Fruit fly (Drosophila melanogaster) whole organism, embryonic: ENCODE measurements around the gene Doc2.

Source experiments
- Antp ChIP-seq: fragments of 200-800 bp; sonication (Bioruptor generic); optimal IDR thresholded peaks from 3 replicates; lab custom pipeline; 2016; ENCODE audit warnings: missing biosample characterization, missing genetic modification characterization
- Awh ChIP-seq: fragments of 200-800 bp; sonication (Bioruptor generic); IDR thresholded peaks from 2 replicates; pipeline ENCODE4, ENCODE4 v1.3.6; 2022; ENCODE audit warnings: missing biosample characterization, missing genetic modification characterization
- CG10543 ChIP-seq: fragments of 200-800 bp; sonication (Bioruptor generic); optimal IDR thresholded peaks from 3 replicates; lab custom pipeline; 2017; ENCODE audit warnings: missing biosample characterization, mild to moderate bottlenecking, missing genetic modification characterization, moderate library complexity
- CG11723 ChIP-seq: fragments of 200-800 bp; sonication (Bioruptor generic); optimal IDR thresholded peaks from 2 replicates; lab custom pipeline; 2017; ENCODE audit warnings: missing biosample characterization, mild to moderate bottlenecking, missing genetic modification characterization
- CG12769 ChIP-seq: fragments of 200-800 bp; sonication (Bioruptor generic); optimal IDR thresholded peaks from 2 replicates; lab custom pipeline; 2019; ENCODE audit warnings: missing biosample characterization, mild to moderate bottlenecking, missing genetic modification characterization, moderate library complexity
- CG13424 ChIP-seq: fragments of 200-800 bp; sonication (Bioruptor generic); optimal IDR thresholded peaks from 2 replicates; lab custom pipeline; 2019; ENCODE audit warnings: missing biosample characterization, mild to moderate bottlenecking, missing genetic modification characterization, moderate library complexity
- CG13894 ChIP-seq: fragments of 200-800 bp; sonication (Bioruptor generic); optimal IDR thresholded peaks from 3 replicates; lab custom pipeline; 2018; ENCODE audit warnings: missing biosample characterization, mild to moderate bottlenecking, missing genetic modification characterization, moderate library complexity
- CG16779 ChIP-seq: fragments of 200-800 bp; sonication (Bioruptor generic); IDR thresholded peaks from 2 replicates; pipeline ENCODE4 v1.3.6; 2022; ENCODE audit warnings: missing biosample characterization, missing genetic modification characterization
- CG2116 ChIP-seq: fragments of 200-800 bp; sonication (Bioruptor generic); optimal IDR thresholded peaks from 3 replicates; lab custom pipeline; 2018; ENCODE audit warnings: missing biosample characterization, mild to moderate bottlenecking, missing genetic modification characterization
- CG2875 ChIP-seq: fragments of 200-800 bp; sonication (Bioruptor generic); optimal IDR thresholded peaks from 2 replicates; lab custom pipeline; 2017; ENCODE audit warnings: missing biosample characterization, mild to moderate bottlenecking, missing genetic modification characterization, missing genetic modification reagents
- CG31224 ChIP-seq: fragments of 200-800 bp; sonication (Bioruptor generic); IDR thresholded peaks from 2 replicates; pipeline ENCODE4 v1.3.6; 2022; ENCODE audit warnings: missing biosample characterization, missing genetic modification characterization
- CG32532 ChIP-seq: fragments of 200-800 bp; sonication (Bioruptor generic); IDR thresholded peaks from 2 replicates; pipeline ENCODE4 v1.3.6; 2022; ENCODE audit warnings: missing biosample characterization, missing genetic modification characterization
- CG34422 ChIP-seq: fragments of 200-800 bp; sonication (Bioruptor generic); IDR thresholded peaks from 3 replicates; pipeline ENCODE4 v1.3.6; 2022; ENCODE audit warnings: missing biosample characterization, missing genetic modification characterization
- CG4328 ChIP-seq: fragments of 200-800 bp; sonication (Bioruptor generic); optimal IDR thresholded peaks from 3 replicates; lab custom pipeline; 2017; ENCODE audit warnings: missing biosample characterization, missing genetic modification reagents, missing genetic modification characterization
- CG6254 ChIP-seq: fragments of 200-800 bp; sonication (Bioruptor generic); optimal IDR thresholded peaks from 3 replicates; lab custom pipeline; 2017; ENCODE audit warnings: mild to moderate bottlenecking, missing biosample characterization, missing genetic modification reagents, missing genetic modification characterization
- CG9727 ChIP-seq: fragments of 200-800 bp; sonication (Bioruptor generic); optimal IDR thresholded peaks from 3 replicates; lab custom pipeline; 2017; ENCODE audit warnings: missing biosample characterization, mild to moderate bottlenecking, missing genetic modification characterization
- Deaf1 ChIP-seq: fragments of 200-800 bp; optimal IDR thresholded peaks from 3 replicates; lab custom pipeline; 2019; ENCODE audit warnings: missing biosample characterization, mild to moderate bottlenecking, missing genetic modification characterization, moderate library complexity
- Dip3 ChIP-seq: fragments of 200-800 bp; sonication (Bioruptor generic); optimal IDR thresholded peaks from 3 replicates; lab custom pipeline; 2016; ENCODE audit warnings: missing biosample characterization, missing genetic modification characterization
- Dp ChIP-seq: fragments of 200-800 bp; sonication (Bioruptor generic); optimal IDR thresholded peaks from 2 replicates; lab custom pipeline; 2018; ENCODE audit warnings: missing biosample characterization, mild to moderate bottlenecking, missing genetic modification characterization, moderate library complexity
- Dref ChIP-seq: fragments of 200-800 bp; sonication (Bioruptor generic); IDR thresholded peaks from 2 replicates; pipeline ENCODE4 v1.3.6; 2022; ENCODE audit warnings: missing biosample characterization, missing genetic modification characterization
- E2f1 ChIP-seq: fragments of 200-800 bp; sonication (Bioruptor generic); IDR thresholded peaks from 2 replicates; pipeline ENCODE4 v1.3.6; 2022; ENCODE audit warnings: missing biosample characterization, missing genetic modification characterization
- Gug ChIP-seq: fragments of 200-800 bp; sonication (Bioruptor generic); IDR thresholded peaks from 4 replicates; pipeline ENCODE4 v1.3.6; 2022; ENCODE audit warnings: missing biosample characterization, missing genetic modification characterization
- Mad ChIP-seq: fragments of 200-800 bp; sonication (Bioruptor generic); optimal IDR thresholded peaks from 2 replicates; lab custom pipeline; 2016; ENCODE audit warnings: missing biosample characterization, missing genetic modification characterization
- Med ChIP-seq: fragments of 200-800 bp; sonication (Bioruptor generic); peaks from one replicate; lab custom pipeline; 2016; ENCODE audit warnings: missing biosample characterization, missing genetic modification characterization, mild to moderate bottlenecking, inconsistent platforms, moderate library complexity
- NC2β ChIP-seq: fragments of 200-800 bp; sonication (Bioruptor generic); optimal IDR thresholded peaks from 2 replicates; lab custom pipeline; 2016; ENCODE audit warnings: missing biosample characterization, missing genetic modification characterization
- Opbp ChIP-seq: fragments of 200-800 bp; sonication (Bioruptor generic); IDR thresholded peaks from 3 replicates; pipeline ENCODE4 v1.3.6; 2022; ENCODE audit warnings: missing biosample characterization, missing genetic modification characterization; ENCODE audit not compliant: partially characterized antibody
- Side ChIP-seq: fragments of 200-800 bp; sonication (Bioruptor generic); optimal IDR thresholded peaks from 2 replicates; lab custom pipeline; 2016; ENCODE audit warnings: missing biosample characterization, missing genetic modification characterization
- Sry-δ ChIP-seq: fragments of 200-800 bp; sonication (Bioruptor generic); optimal IDR thresholded peaks from 2 replicates; lab custom pipeline; 2016; ENCODE audit warnings: missing biosample characterization, missing genetic modification characterization
- Stat92E ChIP-seq, 3 experiments: fragments of >200 bp in 2 of 3; fragments of 200-800 bp in 1 of 3; sonication (Bioruptor generic) in 1 of 3; optimal IDR thresholded peaks; 2 replicates each; lab custom pipeline; 2017 to 2019; ENCODE audit warnings: missing biosample characterization in 3 of 3, missing genetic modification characterization in 3 of 3, mild to moderate bottlenecking in 1 of 3, moderate library complexity in 1 of 3
- Trl ChIP-seq, 3 experiments: fragments of >200 bp in 2 of 3; fragments of 200-800 bp in 1 of 3; sonication (Bioruptor generic) in 1 of 3; optimal IDR thresholded peaks; 2 replicates in 1 of 3; 3 replicates in 2 of 3; lab custom pipeline; 2016 to 2017; ENCODE audit warnings: missing biosample characterization in 1 of 3, missing genetic modification characterization in 1 of 3
- aop ChIP-seq: fragments of 200-800 bp; sonication (Bioruptor generic); IDR thresholded peaks from 2 replicates; pipeline ENCODE4 v1.3.6; 2022; ENCODE audit warnings: missing biosample characterization, missing genetic modification characterization
- ara ChIP-seq: fragments of 200-800 bp; sonication (Bioruptor generic); IDR thresholded peaks from 2 replicates; pipeline ENCODE4 v1.3.6; 2022; ENCODE audit warnings: missing biosample characterization, missing genetic modification characterization
- ase ChIP-seq: fragments of 200-800 bp; sonication (Bioruptor generic); IDR thresholded peaks from 3 replicates; pipeline ENCODE4 v1.3.6; 2022; ENCODE audit warnings: missing biosample characterization, missing genetic modification characterization
- bsh ChIP-seq, 2 experiments: fragments of 200-800 bp; sonication (Bioruptor generic); optimal IDR thresholded peaks; 2 replicates each; lab custom pipeline; 2017 to 2018; ENCODE audit warnings: mild to moderate bottlenecking in 2 of 2, missing biosample characterization in 2 of 2, missing genetic modification characterization in 2 of 2, moderate library complexity in 1 of 2
- crol ChIP-seq: fragments of 200-800 bp; sonication (Bioruptor generic); IDR thresholded peaks from 2 replicates; pipeline ENCODE4 v1.3.6; 2022; ENCODE audit warnings: missing biosample characterization, missing genetic modification characterization
- crp ChIP-seq, 2 experiments: fragments of 200-800 bp; sonication (Bioruptor generic); optimal IDR thresholded peaks; 2 replicates in 1 of 2; 3 replicates in 1 of 2; lab custom pipeline; 2017; ENCODE audit warnings: missing biosample characterization in 2 of 2, missing genetic modification characterization in 2 of 2, mild to moderate bottlenecking in 1 of 2, moderate library complexity in 1 of 2
- dimm ChIP-seq: fragments of 200-800 bp; sonication (Bioruptor generic); IDR thresholded peaks from 2 replicates; pipeline ENCODE4 v1.3.6; 2022; ENCODE audit warnings: missing biosample characterization, missing genetic modification characterization
- dpn ChIP-seq, 2 experiments: fragments of 200-800 bp; sonication (Bioruptor generic); optimal IDR thresholded peaks; 3 replicates each; lab custom pipeline; 2016; ENCODE audit warnings: missing biosample characterization in 2 of 2, missing genetic modification characterization in 2 of 2
- fd64A ChIP-seq: fragments of 200-800 bp; sonication (Bioruptor generic); optimal IDR thresholded peaks from 3 replicates; lab custom pipeline; 2018; ENCODE audit warnings: missing biosample characterization, mild to moderate bottlenecking, missing genetic modification characterization
- hb ChIP-seq: fragments of 200-800 bp; sonication (Bioruptor generic); IDR thresholded peaks from 3 replicates; pipeline ENCODE4 v1.3.6; 2022; ENCODE audit warnings: missing biosample characterization, missing genetic modification characterization; ENCODE audit not compliant: partially characterized antibody
- inv ChIP-seq: fragments of 200-800 bp; sonication (Bioruptor generic); IDR thresholded peaks from 2 replicates; pipeline ENCODE4 v1.3.6; 2022; ENCODE audit warnings: missing biosample characterization, missing genetic modification characterization; ENCODE audit not compliant: partially characterized antibody
- jing ChIP-seq: fragments of 200-800 bp; sonication (Bioruptor generic); optimal IDR thresholded peaks from 2 replicates; lab custom pipeline; 2018; ENCODE audit warnings: missing biosample characterization, mild to moderate bottlenecking, missing genetic modification characterization
- pb ChIP-seq: fragments of 200-800 bp; sonication (Bioruptor generic); optimal IDR thresholded peaks from 3 replicates; lab custom pipeline; 2016; ENCODE audit warnings: missing biosample characterization, missing genetic modification characterization
- pros ChIP-seq: fragments of 200-800 bp; sonication (Bioruptor generic); optimal IDR thresholded peaks from 3 replicates; lab custom pipeline; 2019; ENCODE audit warnings: missing biosample characterization, mild to moderate bottlenecking, missing genetic modification characterization, moderate library complexity
- rib ChIP-seq: fragments of 200-800 bp; sonication (Bioruptor generic); IDR thresholded peaks from 2 replicates; pipeline ENCODE4 v1.3.6; 2022; ENCODE audit warnings: missing biosample characterization, missing genetic modification characterization
- schlank ChIP-seq: fragments of 200-800 bp; sonication (Bioruptor generic); optimal IDR thresholded peaks from 2 replicates; lab custom pipeline; 2018; ENCODE audit warnings: missing biosample characterization, mild to moderate bottlenecking, missing genetic modification characterization
- slp2 ChIP-seq: fragments of 200-800 bp; sonication (Bioruptor generic); optimal IDR thresholded peaks from 2 replicates; lab custom pipeline; 2016; ENCODE audit warnings: missing biosample characterization, missing genetic modification characterization
- vvl ChIP-seq: fragments of 200-800 bp; sonication (Bioruptor generic); IDR thresholded peaks from 2 replicates; pipeline ENCODE4 v1.3.6; 2022; ENCODE audit warnings: missing biosample characterization, missing genetic modification characterization
- wdn ChIP-seq: fragments of 200-800 bp; sonication (Bioruptor generic); IDR thresholded peaks from 2 replicates; pipeline ENCODE4 v1.3.6; 2022; ENCODE audit warnings: missing biosample characterization, missing genetic modification characterization
- z ChIP-seq: fragments of 200-800 bp; sonication (Bioruptor generic); IDR thresholded peaks from 3 replicates; pipeline ENCODE4 v1.3.6; 2022; ENCODE audit warnings: missing biosample characterization, missing genetic modification characterization
- zen2 ChIP-seq: fragments of 200-800 bp; sonication (Bioruptor generic); IDR thresholded peaks from 3 replicates; pipeline ENCODE4 v1.3.6; 2022; ENCODE audit warnings: missing biosample characterization, missing genetic modification characterization; ENCODE audit not compliant: partially characterized antibody

Gene Doc2

DNA sequence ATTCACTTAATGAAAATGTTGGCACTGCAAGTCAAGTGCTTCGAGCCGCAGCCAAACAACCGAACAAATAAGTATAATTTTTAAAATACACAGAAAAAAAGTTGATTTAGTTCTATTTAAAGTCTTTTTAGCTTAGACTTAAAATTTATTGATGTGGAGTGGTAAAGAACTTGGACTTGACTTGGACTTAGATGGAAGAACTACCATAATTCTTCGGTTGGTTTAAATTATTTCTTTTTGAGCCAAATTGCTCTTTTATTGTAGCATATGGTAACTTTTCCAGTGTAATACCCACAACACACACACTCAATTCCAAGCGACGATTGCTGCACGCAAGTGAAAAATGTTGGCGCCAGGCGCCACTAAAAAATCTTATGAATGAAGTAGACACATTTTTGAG lies 9.0 kb upstream of the Doc2 start (continued):
- no peak for TF ChIP-seq CG12769 (tag; lab: Kevin White, UChicago)
- no peak for TF ChIP-seq inv (GFP tag; lab: Robert Waterston, UW)
- no peak for TF ChIP-seq CG13894
- no peak for TF ChIP-seq CG32532 (GFP tag; lab: Robert Waterston, UW)
- TF ChIP-seq z (GFP tag; lab: Robert Waterston, UW): no peak
- no peak for TF ChIP-seq Dip3
- TF ChIP-seq bsh (GFP tag; optimal IDR thresholded peaks at IDR 0.05; lab: Kevin White, UChicago): peak in 1 of 2 experiments; percentile 79
- TF ChIP-seq CG10543 (GFP tag; lab: Kevin White, UChicago): no peak
- no peak for TF ChIP-seq Stat92E (GFP tag; optimal IDR thresholded peaks at IDR 0.05; lab: Kevin White, UChicago)
- peak; percentile 67 for TF ChIP-seq CG9727 (GFP tag; lab: Kevin White, UChicago)
- TF ChIP-seq CG11723: peak; percentile 0
- peak; percentile 33 to 48 for TF ChIP-seq dpn (GFP tag; optimal IDR thresholded peaks at IDR 0.05; lab: Kevin White, UChicago)
- TF ChIP-seq ase (GFP tag; lab: Robert Waterston, UW): 0 out of 3 replicates have a peak, but pooled peaks have one; percentile 28
- no peak for TF ChIP-seq CG6254 (GFP tag; lab: Kevin White, UChicago)
- no peak for TF ChIP-seq Gug (GFP tag; lab: Robert Waterston, UW)
- TF ChIP-seq aop (GFP tag; lab: Robert Waterston, UW): no peak
- TF ChIP-seq dimm (GFP tag; lab: Robert Waterston, UW): no peak
- TF ChIP-seq crp (GFP tag; optimal IDR thresholded peaks at IDR 0.05; lab: Kevin White, UChicago): no peak
- no peak for TF ChIP-seq CG31224 (GFP tag; lab: Robert Waterston, UW)
- TF ChIP-seq crol (GFP tag; lab: Robert Waterston, UW): no peak
- TF ChIP-seq Sry-δ (GFP tag; lab: Kevin White, UChicago): no peak
- TF ChIP-seq Deaf1: no peak
- no peak for TF ChIP-seq fd64A
- peak; percentile 5 for TF ChIP-seq Side (GFP tag; lab: Kevin White, UChicago)
- peak; percentile 83 for TF ChIP-seq Med (GFP tag; lab: Kevin White, UChicago)
- no peak for TF ChIP-seq Opbp (GFP tag; lab: Robert Waterston, UW)
- no peak for TF ChIP-seq wdn
- peak; percentile 19 for TF ChIP-seq slp2 (GFP tag; lab: Kevin White, UChicago)
- peak; percentile 22 for TF ChIP-seq Antp
- no peak for TF ChIP-seq CG2116 (GFP tag; lab: Kevin White, UChicago)
- peak; percentile 59 for TF ChIP-seq CG13424
- TF ChIP-seq jing: peak; percentile 12
- no peak for TF ChIP-seq Trl (optimal IDR thresholded peaks at IDR 0.05; lab: Kevin White, UChicago)
- peak; percentile 31 for TF ChIP-seq Trl (GFP tag; optimal IDR thresholded peaks at IDR 0.05; lab: Kevin White, UChicago)
- TF ChIP-seq pb (GFP tag; lab: Kevin White, UChicago): no peak
- TF ChIP-seq Dref (GFP tag; lab: Robert Waterston, UW): no peak
- TF ChIP-seq Dp (GFP tag; lab: Kevin White, UChicago): no peak
- TF ChIP-seq E2f1 (GFP tag; lab: Robert Waterston, UW): no peak
- no peak for TF ChIP-seq CG4328 (GFP tag; lab: Kevin White, UChicago)
- no peak for TF ChIP-seq CG34422 (GFP tag; lab: Robert Waterston, UW)
- TF ChIP-seq CG16779 (GFP tag; lab: Robert Waterston, UW): no peak
- peak; percentile 28 for TF ChIP-seq NC2β (GFP tag; lab: Kevin White, UChicago)
- TF ChIP-seq Awh: no peak
- peak; percentile 6 for TF ChIP-seq CG2875
- no peak for TF ChIP-seq Mad (GFP tag; lab: Kevin White, UChicago)
- TF ChIP-seq hb (GFP tag; lab: Robert Waterston, UW): no peak
- no peak for TF ChIP-seq rib (GFP tag; lab: Robert Waterston, UW)
- peak; percentile 22; the same call in 1 of the 2 replicates for TF ChIP-seq vvl (GFP tag; lab: Robert Waterston, UW)
- TF ChIP-seq pros (GFP tag; lab: Kevin White, UChicago): no peak
- no peak for TF ChIP-seq zen2 (GFP tag; lab: Robert Waterston, UW)
- no peak for TF ChIP-seq ara (GFP tag; lab: Robert Waterston, UW)
- no peak for TF ChIP-seq schlank
